Worm (Caenorhabditis elegans) whole organism, young adult: ENCODE results near the gene R03E9.2.

ENCODE experiments used
- B0336.3 ChIP-seq: fragments of 200-800 bp; sonication (Bioruptor generic); IDR thresholded peaks from 2 replicates; pipeline ENCODE4 v1.3.6; 2022; ENCODE audit warnings: missing genetic modification characterization, missing compliant biosample characterization
- C06A6.2 ChIP-seq: fragments of 200-800 bp; sonication (Bioruptor generic); conservative IDR thresholded peaks from 2 replicates; pipeline ENCODE4 v1.3.6; 2022; ENCODE audit warnings: missing genetic modification characterization, missing compliant biosample characterization
- F10E7.11 ChIP-seq: sonication (generic microtip); optimal IDR thresholded peaks from 2 replicates; lab custom pipeline; 2017; ENCODE audit warnings: mild to moderate bottlenecking, missing genetic modification characterization, moderate library complexity, missing compliant biosample characterization
- K11D2.4 ChIP-seq: fragments of 200-800 bp; sonication (Bioruptor generic); IDR thresholded peaks from 2 replicates; pipeline ENCODE4 v1.3.6; 2022; ENCODE audit warnings: missing genetic modification reagents, missing genetic modification characterization, missing compliant biosample characterization
- K12H6.12 ChIP-seq: fragments of 200-800 bp; sonication (Bioruptor generic); optimal IDR thresholded peaks from 2 replicates; lab custom pipeline; 2018; ENCODE audit warnings: mild to moderate bottlenecking, missing genetic modification characterization, missing compliant biosample characterization
- T07F8.4 ChIP-seq: sonication (generic microtip); optimal IDR thresholded peaks from 2 replicates; lab custom pipeline; 2016; ENCODE audit warnings: mild to moderate bottlenecking, missing genetic modification characterization, moderate library complexity, missing compliant biosample characterization
- Y79H2A.3 ChIP-seq: fragments of 200-800 bp; sonication (Bioruptor generic); conservative IDR thresholded peaks from 2 replicates; pipeline ENCODE4 v1.3.6; 2022; ENCODE audit warnings: missing genetic modification reagents, missing genetic modification characterization, missing compliant biosample characterization
- ZK185.1 ChIP-seq: sonication (generic microtip); optimal IDR thresholded peaks from 2 replicates; lab custom pipeline; 2016; ENCODE audit warnings: mild to moderate bottlenecking, missing genetic modification characterization, missing compliant biosample characterization; ENCODE audit not compliant: poor library complexity, severe bottlenecking
- akir-1 ChIP-seq: fragments of 200-800 bp; sonication (Bioruptor generic); optimal IDR thresholded peaks from 2 replicates; lab custom pipeline; 2018; ENCODE audit warnings: mild to moderate bottlenecking, missing genetic modification characterization, moderate library complexity, missing compliant biosample characterization
- aptf-2 ChIP-seq: fragments of 200-800 bp; sonication (Bioruptor generic); conservative IDR thresholded peaks from 2 replicates; pipeline ENCODE4 v1.3.6; 2022; ENCODE audit warnings: missing genetic modification reagents, missing genetic modification characterization, missing compliant biosample characterization
- atf-7 ChIP-seq: sonication (generic microtip); optimal IDR thresholded peaks from 2 replicates; lab custom pipeline; 2017; ENCODE audit warnings: mild to moderate bottlenecking, missing genetic modification characterization, missing compliant biosample characterization
- attf-6 ChIP-seq: fragments of 200-800 bp; sonication (Bioruptor generic); IDR thresholded peaks from 2 replicates; pipeline ENCODE4 v1.3.6; 2022; ENCODE audit warnings: missing genetic modification reagents, missing genetic modification characterization, missing compliant biosample characterization
- bed-2 ChIP-seq: fragments of 200-800 bp; sonication (Bioruptor generic); IDR thresholded peaks from 2 replicates; pipeline ENCODE4 v1.3.6; 2022; ENCODE audit warnings: missing genetic modification reagents, missing genetic modification characterization, missing compliant biosample characterization
- cebp-1 ChIP-seq, 2 experiments: fragments of 200-800 bp in 1 of 2; sonication (Bioruptor generic) in 1 of 2; sonication (generic microtip) in 1 of 2; IDR thresholded peaks in 1 of 2; optimal IDR thresholded peaks in 1 of 2; 2 replicates each; pipeline versions ENCODE4 v1.3.6 to Lab custom; 2017 to 2022; ENCODE audit warnings: missing compliant biosample characterization in 2 of 2, missing genetic modification characterization in 2 of 2, mild to moderate bottlenecking in 1 of 2, missing genetic modification reagents in 1 of 2, moderate library complexity in 1 of 2
- cebp-2 ChIP-seq: fragments of 200-800 bp; sonication (Bioruptor generic); IDR thresholded peaks from 2 replicates; pipeline ENCODE4 v1.3.6; 2022; ENCODE audit warnings: missing genetic modification characterization, missing compliant biosample characterization
- ceh-100 ChIP-seq: fragments of 200-800 bp; sonication (Bioruptor generic); IDR thresholded peaks from 2 replicates; pipeline ENCODE4 v1.3.6; 2022; ENCODE audit warnings: missing genetic modification reagents, missing genetic modification characterization, missing compliant biosample characterization
- ceh-27 ChIP-seq: fragments of 200-800 bp; sonication (Bioruptor generic); optimal IDR thresholded peaks from 2 replicates; lab custom pipeline; 2018; ENCODE audit warnings: mild to moderate bottlenecking, missing genetic modification characterization, moderate library complexity, missing compliant biosample characterization
- ceh-79 ChIP-seq: sonication (generic microtip); optimal IDR thresholded peaks from 2 replicates; lab custom pipeline; 2017; ENCODE audit warnings: mild to moderate bottlenecking, missing genetic modification characterization, missing compliant biosample characterization
- chd-7 ChIP-seq: sonication (generic microtip); optimal IDR thresholded peaks from 2 replicates; lab custom pipeline; 2016; ENCODE audit warnings: mild to moderate bottlenecking, missing genetic modification characterization, moderate library complexity, missing compliant biosample characterization
- dox-1 ChIP-seq: fragments of 200-800 bp; sonication (Bioruptor generic); IDR thresholded peaks from 2 replicates; pipeline ENCODE4 v1.3.6; 2022; ENCODE audit warnings: missing genetic modification reagents, missing genetic modification characterization, missing compliant biosample characterization
- egl-18 ChIP-seq: fragments of 200-800 bp; sonication (Bioruptor generic); IDR thresholded peaks from 2 replicates; pipeline ENCODE4 v1.3.6; 2022; ENCODE audit warnings: missing genetic modification reagents, missing genetic modification characterization, missing compliant biosample characterization
- egl-44 ChIP-seq: fragments of 200-800 bp; sonication (Bioruptor generic); IDR thresholded peaks from 2 replicates; pipeline ENCODE4 v1.3.6; 2022; ENCODE audit warnings: missing genetic modification reagents, missing genetic modification characterization, missing compliant biosample characterization
- gei-17 ChIP-seq: fragments of 200-800 bp; sonication (Bioruptor generic); optimal IDR thresholded peaks from 2 replicates; lab custom pipeline; 2018; ENCODE audit warnings: mild to moderate bottlenecking, missing genetic modification characterization, missing compliant biosample characterization
- him-1 ChIP-seq: sonication (generic microtip); optimal IDR thresholded peaks from 2 replicates; lab custom pipeline; 2016; ENCODE audit warnings: missing genotype, missing genetic modification reagents, missing genetic modification characterization, missing compliant biosample characterization
- hmg-1.2 ChIP-seq: fragments of 200-800 bp; sonication (Bioruptor generic); IDR thresholded peaks from 2 replicates; pipeline ENCODE4 v1.3.6; 2022; ENCODE audit warnings: missing genetic modification reagents, missing genetic modification characterization, missing compliant biosample characterization
- let-526 ChIP-seq: fragments of 200-800 bp; sonication (Bioruptor generic); IDR thresholded peaks from 2 replicates; pipeline ENCODE4 v1.3.6; 2022; ENCODE audit warnings: missing genetic modification reagents, missing genetic modification characterization, missing compliant biosample characterization
- let-607 ChIP-seq, 2 experiments: fragments of 200-800 bp in 1 of 2; sonication (Bioruptor generic) in 1 of 2; sonication (generic microtip) in 1 of 2; optimal IDR thresholded peaks; 2 replicates each; lab custom pipeline; 2016 to 2018; ENCODE audit warnings: mild to moderate bottlenecking in 2 of 2, missing compliant biosample characterization in 2 of 2, missing genetic modification characterization in 2 of 2, moderate library complexity in 2 of 2, missing genotype in 1 of 2
- lin-26 ChIP-seq: fragments of 200-800 bp; sonication (Bioruptor generic); IDR thresholded peaks from 2 replicates; pipeline ENCODE4 v1.3.6; 2022; ENCODE audit warnings: missing genetic modification reagents, missing genetic modification characterization, missing compliant biosample characterization
- lin-40 ChIP-seq: sonication (generic microtip); optimal IDR thresholded peaks from 2 replicates; lab custom pipeline; 2016; ENCODE audit warnings: missing genetic modification characterization, mild to moderate bottlenecking, missing compliant biosample characterization, missing genotype, missing genetic modification reagents
- madf-10 ChIP-seq: sonication (generic microtip); optimal IDR thresholded peaks from 2 replicates; lab custom pipeline; 2016; ENCODE audit warnings: mild to moderate bottlenecking, missing genetic modification characterization, missing compliant biosample characterization
- madf-3 ChIP-seq: fragments of 200-800 bp; sonication (Bioruptor generic); IDR thresholded peaks from 2 replicates; pipeline ENCODE4 v1.3.6; 2022; ENCODE audit warnings: missing genetic modification reagents, missing genetic modification characterization, missing compliant biosample characterization
- madf-6 ChIP-seq: fragments of 200-800 bp; sonication (Bioruptor generic); IDR thresholded peaks from 2 replicates; pipeline ENCODE4 v1.3.6; 2022; ENCODE audit warnings: missing genetic modification reagents, missing genetic modification characterization, missing compliant biosample characterization
- mes-4 ChIP-seq: sonication (generic microtip); optimal IDR thresholded peaks from 2 replicates; lab custom pipeline; 2016; ENCODE audit warnings: missing genotype, missing genetic modification characterization, missing compliant biosample characterization
- nhr-80 ChIP-seq: sonication (generic microtip); optimal IDR thresholded peaks from 2 replicates; lab custom pipeline; 2016; ENCODE audit warnings: missing genetic modification characterization, missing compliant biosample characterization
- nhr-90 ChIP-seq: sonication (generic microtip); optimal IDR thresholded peaks from 2 replicates; lab custom pipeline; 2016; ENCODE audit warnings: missing genotype, mild to moderate bottlenecking, missing genetic modification characterization, missing compliant biosample characterization
- pha-4 ChIP-seq: fragments of 150-350 bp; sonication (generic microtip); optimal IDR thresholded peaks from 2 replicates; lab custom pipeline; 2014; ENCODE audit warnings: missing biosample characterization, missing genetic modification reagents, missing genetic modification characterization
- rcor-1 ChIP-seq: fragments of 200-800 bp; sonication (Bioruptor generic); IDR thresholded peaks from 2 replicates; pipeline ENCODE4 v1.3.6; 2022; ENCODE audit warnings: missing genetic modification reagents, missing genetic modification characterization, missing compliant biosample characterization
- rec-8 ChIP-seq, 2 experiments: sonication (generic microtip); optimal IDR thresholded peaks; 2 replicates each; lab custom pipeline; 2016; ENCODE audit warnings: mild to moderate bottlenecking in 2 of 2, missing genetic modification characterization in 2 of 2, missing genetic modification reagents in 2 of 2, missing genotype in 2 of 2, missing biosample characterization in 1 of 2, missing compliant biosample characterization in 1 of 2, moderate library complexity in 1 of 2
- snpc-1.1 ChIP-seq: sonication (generic microtip); optimal IDR thresholded peaks from 2 replicates; lab custom pipeline; 2017; ENCODE audit warnings: missing genetic modification characterization, mild to moderate bottlenecking, missing compliant biosample characterization, antibody characterized with exemption, moderate library complexity, missing genotype, missing genetic modification reagents; ENCODE audit not compliant: insufficient read depth
- snpc-4 ChIP-seq, 5 experiments: fragments of 150-350 bp in 1 of 5; sonication (generic microtip) in 4 of 5; optimal IDR thresholded peaks; 2 replicates each; lab custom pipeline; 2014 to 2018; ENCODE audit warnings: missing genetic modification characterization in 5 of 5, missing biosample characterization in 3 of 5, antibody characterized with exemption in 2 of 5, mild to moderate bottlenecking in 2 of 5, missing compliant biosample characterization in 2 of 5, missing genotype in 2 of 5, moderate library complexity in 2 of 5, missing genetic modification reagents in 1 of 5
- tbp1 ChIP-seq: fragments of 200-800 bp; sonication (Bioruptor generic); optimal IDR thresholded peaks from 2 replicates; lab custom pipeline; 2018; ENCODE audit warnings: mild to moderate bottlenecking, missing genetic modification characterization, missing compliant biosample characterization
- unc-62 ChIP-seq: fragments of 150-350 bp; optimal IDR thresholded peaks from 2 replicates; lab custom pipeline; 2014; ENCODE audit warnings: missing biosample characterization, missing genetic modification reagents, missing genetic modification characterization
- ztf-22 ChIP-seq: fragments of 200-800 bp; sonication (Bioruptor generic); optimal IDR thresholded peaks from 2 replicates; lab custom pipeline; 2018; ENCODE audit warnings: mild to moderate bottlenecking, missing genetic modification characterization, moderate library complexity, missing compliant biosample characterization

The R03E9.2 gene

DNA sequence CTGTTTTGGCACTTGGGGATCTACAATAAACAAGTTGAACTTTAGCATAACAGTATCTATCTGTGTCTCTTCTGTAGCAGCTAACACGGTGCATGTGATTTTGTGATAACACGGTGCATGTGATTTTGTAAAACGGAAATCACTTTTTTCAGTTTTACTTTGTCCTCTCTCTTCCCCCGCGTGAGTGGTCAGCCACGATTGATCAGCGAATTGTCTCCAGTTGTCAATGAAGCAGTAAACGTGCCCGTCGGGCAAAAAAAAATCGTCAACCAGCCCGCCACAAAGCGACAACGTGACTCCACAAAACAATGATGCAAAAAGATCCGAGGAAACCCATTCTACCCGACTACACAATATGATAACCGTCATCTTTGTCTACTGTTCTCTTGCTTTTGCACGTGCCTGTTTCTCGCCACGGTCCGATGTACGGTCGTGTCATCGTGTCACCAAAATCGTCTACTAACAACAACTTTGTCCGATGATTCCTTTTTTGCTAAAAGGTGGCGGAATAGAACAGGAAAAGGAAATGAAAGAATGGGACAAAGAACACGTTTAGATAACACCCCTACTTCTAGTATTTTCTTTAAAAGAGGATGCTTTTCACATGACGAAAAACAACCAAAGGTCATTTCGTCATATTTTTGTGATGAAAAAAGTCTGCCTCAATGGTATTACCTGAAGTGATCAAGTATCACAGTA lies 16.2 kb upstream of the R03E9.2 start (continued):
- no peak for TF ChIP-seq him-1 (tag; lab: Kevin White, UChicago)
- TF ChIP-seq tbp1 (GFP tag; lab: Kevin White, UChicago), result peak; percentile 55

DNA sequence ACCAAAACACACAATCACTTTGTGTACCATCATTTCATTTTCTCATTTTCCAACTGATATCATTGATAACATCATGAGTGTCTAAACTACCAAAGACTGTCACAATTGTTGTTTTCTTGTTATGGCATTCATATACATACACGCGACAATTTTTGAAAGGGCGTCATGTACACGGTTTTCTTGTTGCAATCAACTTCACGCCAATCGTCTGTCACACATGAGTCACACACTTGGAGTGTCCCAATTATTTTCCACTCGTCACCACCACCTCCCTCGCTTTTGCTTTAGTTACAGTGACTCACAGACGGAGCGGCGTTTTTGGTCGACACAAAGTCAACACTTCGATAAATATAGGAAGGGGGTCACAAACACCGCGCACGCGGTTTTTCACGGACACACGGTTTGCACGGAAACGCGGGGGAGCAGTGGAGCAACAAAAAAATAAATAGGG lies 14.8 kb upstream of the R03E9.2 start:
- TF ChIP-seq Y79H2A.3 (GFP tag; lab: Robert Waterston, UW) (no peak), C06A6.2 (GFP tag; lab: Robert Waterston, UW) (peak; percentile 47), ztf-22 (peak; percentile 48), atf-7 (tag; lab: Kevin White, UChicago) (peak; percentile 71), K11D2.4 (0 out of 2 replicates have a peak, but pooled peaks have one; percentile 16), K12H6.12 (tag; lab: Kevin White, UChicago) (peak; percentile 3), nhr-80 (peak; percentile 94), snpc-4 (GFP tag; optimal IDR thresholded peaks at IDR 0.05; lab: Kevin White, UChicago) (no peak), snpc-4 (tag; optimal IDR thresholded peaks at IDR 0.05; lab: Kevin White, UChicago) (peak in 1 of 4 experiments; percentile 3), unc-62 (GFP tag; lab: Kevin White, UChicago) (peak; percentile 77), dox-1 (GFP tag; lab: Robert Waterston, UW) (peak; percentile 58), egl-44 (no peak), bed-2 (no peak), gei-17 (GFP tag; lab: Kevin White, UChicago) (no peak), aptf-2 (GFP tag; lab: Robert Waterston, UW) (no peak), pha-4 (tag; lab: Kevin White, UChicago) (peak; percentile 17), T07F8.4 (tag; lab: Kevin White, UChicago) (no peak), cebp-2 (no peak), mes-4 (tag; lab: Kevin White, UChicago) (no peak), let-526 (0 out of 2 replicates have a peak, but pooled peaks have one; percentile 36), akir-1 (no peak), chd-7 (peak; percentile 56), lin-26 (GFP tag; lab: Robert Waterston, UW) (0 out of 2 replicates have a peak, but pooled peaks have one; percentile 13), egl-18 (GFP tag; lab: Robert Waterston, UW) (no peak), hmg-1.2 (0 out of 2 replicates have a peak, but pooled peaks have one; percentile 11), madf-10 (tag; lab: Kevin White, UChicago) (no peak), nhr-90 (tag; lab: Kevin White, UChicago) (peak; percentile 38), lin-40 (tag; lab: Kevin White, UChicago) (peak; percentile 61), cebp-1 (GFP tag; IDR thresholded peaks at IDR 0.05; lab: Robert Waterston, UW) (no peak), cebp-1 (tag; optimal IDR thresholded peaks at IDR 0.05; lab: Kevin White, UChicago) (peak; percentile 72), attf-6 (GFP tag; lab: Robert Waterston, UW) (no peak), ceh-27 (GFP tag; lab: Kevin White, UChicago) (peak; percentile 26), rec-8 (tag; optimal IDR thresholded peaks at IDR 0.05; lab: Kevin White, UChicago) (no peak), F10E7.11 (tag; lab: Kevin White, UChicago) (no peak), madf-6 (GFP tag; lab: Robert Waterston, UW) (no peak), B0336.3 (GFP tag; lab: Robert Waterston, UW) (peak; percentile 40; the same call in 1 of the 2 replicates), ZK185.1 (tag; lab: Kevin White, UChicago) (peak; percentile 42), let-607 (tag; optimal IDR thresholded peaks at IDR 0.05; lab: Kevin White, UChicago) (peak; percentile 73 to 75), tbp1 (GFP tag; lab: Kevin White, UChicago) (peak; percentile 36), rcor-1 (no peak), snpc-1.1 (tag; lab: Kevin White, UChicago) (no peak), madf-3 (GFP tag; lab: Robert Waterston, UW) (no peak), ceh-79 (tag; lab: Kevin White, UChicago) (no peak), ceh-100 (GFP tag; lab: Robert Waterston, UW) (no peak)
